Worm (Caenorhabditis elegans) whole organism, mixed stage, embryonic: ENCODE results near the gene srh-266.

Experiments used
- ceh-39 ChIP-seq: fragments of 150-350 bp; optimal IDR thresholded peaks from 2 replicates; lab custom pipeline; 2014; ENCODE audit warnings: missing biosample characterization, missing genetic modification characterization
- ces-1 ChIP-seq: fragments of 150-350 bp; optimal IDR thresholded peaks from 2 replicates; lab custom pipeline; 2014; ENCODE audit warnings: missing biosample characterization, missing genetic modification reagents, missing genetic modification characterization
- flh-1 ChIP-seq: fragments of 200-800 bp; sonication (Bioruptor generic); optimal IDR thresholded peaks from 2 replicates; lab custom pipeline; 2018; ENCODE audit warnings: mild to moderate bottlenecking, missing genetic modification characterization, moderate library complexity, missing compliant biosample characterization
- lsy-2 ChIP-seq: fragments of 150-350 bp; optimal IDR thresholded peaks from 2 replicates; lab custom pipeline; 2014; ENCODE audit warnings: missing biosample characterization, missing genetic modification characterization
- mep-1 ChIP-seq: fragments of 150-350 bp; optimal IDR thresholded peaks from 2 replicates; lab custom pipeline; 2017; ENCODE audit warnings: missing biosample characterization, missing genetic modification reagents, missing genetic modification characterization, inconsistent platforms
- mls-2 ChIP-seq: sonication (generic microtip); optimal IDR thresholded peaks from 2 replicates; lab custom pipeline; 2016; ENCODE audit warnings: mild to moderate bottlenecking, missing genetic modification characterization, moderate library complexity, missing compliant biosample characterization
- nhr-237 ChIP-seq: fragments of 150-350 bp; optimal IDR thresholded peaks from 2 replicates; lab custom pipeline; 2014; ENCODE audit warnings: missing biosample characterization, missing genetic modification characterization
- unc-62 ChIP-seq: fragments of 150-350 bp; optimal IDR thresholded peaks from 2 replicates; lab custom pipeline; 2014; ENCODE audit warnings: missing biosample characterization, missing genetic modification reagents, missing genetic modification characterization
- zip-8 ChIP-seq: fragments of 150-350 bp; optimal IDR thresholded peaks from 2 replicates; lab custom pipeline; 2014; ENCODE audit warnings: missing biosample characterization, missing genetic modification characterization
- ztf-11 ChIP-seq: fragments of 150-350 bp; optimal IDR thresholded peaks from 2 replicates; lab custom pipeline; 2014; ENCODE audit warnings: missing biosample characterization, missing genetic modification characterization

DNA sequence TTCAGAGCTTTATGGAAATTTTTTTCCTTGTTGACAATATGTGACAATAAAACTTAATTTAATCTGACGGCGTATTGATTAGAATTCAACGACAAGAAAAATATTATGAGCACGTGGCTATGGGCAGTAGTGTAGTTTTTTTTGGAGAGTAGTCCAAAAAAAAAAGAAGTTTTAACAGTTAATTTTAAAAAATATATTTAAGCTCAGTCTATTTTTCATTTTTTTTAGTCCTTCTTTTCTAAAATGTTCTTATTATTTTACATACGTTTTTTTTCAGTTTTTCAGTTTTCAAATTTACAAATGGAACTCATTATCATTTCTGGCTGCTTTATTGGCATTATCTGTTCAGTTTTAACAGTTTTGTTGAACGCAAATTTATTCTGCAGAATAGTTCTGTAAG is 44.2 kb downstream of the srh-266 start, which contains the start of gene srbc-39:
- no peak for TF ChIP-seq unc-62
- no peak for TF ChIP-seq flh-1
- no peak for TF ChIP-seq nhr-237
- TF ChIP-seq lsy-2 (tag; lab: Kevin White, UChicago), result no peak
- no peak for TF ChIP-seq ztf-11 (tag; lab: Kevin White, UChicago)
- no peak for TF ChIP-seq mls-2 (tag; lab: Kevin White, UChicago)
- TF ChIP-seq mep-1 (tag; lab: Kevin White, UChicago), result no peak
- TF ChIP-seq ces-1 (GFP tag; lab: Kevin White, UChicago), result no peak
- TF ChIP-seq ceh-39 (tag; lab: Kevin White, UChicago), result no peak
- no peak for TF ChIP-seq zip-8 (tag; lab: Kevin White, UChicago)
